Worm (Caenorhabditis elegans) whole organism, L2 larva: ENCODE data around the gene Y116A8C.29.

Source experiments
- aly-2 ChIP-seq: fragments of 150-350 bp; optimal IDR thresholded peaks from 2 replicates; lab custom pipeline; 2014; ENCODE audit warnings: missing biosample characterization, missing genetic modification characterization
- nhr-21 ChIP-seq: fragments of 150-350 bp; optimal IDR thresholded peaks from 2 replicates; lab custom pipeline; 2014; ENCODE audit warnings: missing biosample characterization, missing genetic modification characterization
- unc-62 ChIP-seq: fragments of 150-350 bp; optimal IDR thresholded peaks from 2 replicates; lab custom pipeline; 2014; ENCODE audit warnings: missing biosample characterization, missing genetic modification reagents, missing genetic modification characterization

- no peak for TF ChIP-seq aly-2
- no peak for TF ChIP-seq unc-62
- TF ChIP-seq nhr-21 (tag; lab: Kevin White, UChicago): no peak
These were observed 14.4 kb downstream of the Y116A8C.29 start for ce11 chrIV:17108200-17108599.
